Fruit fly (Drosophila melanogaster): Measurements from ENCODE around the gene SclA.

Gene SclA

DNA sequence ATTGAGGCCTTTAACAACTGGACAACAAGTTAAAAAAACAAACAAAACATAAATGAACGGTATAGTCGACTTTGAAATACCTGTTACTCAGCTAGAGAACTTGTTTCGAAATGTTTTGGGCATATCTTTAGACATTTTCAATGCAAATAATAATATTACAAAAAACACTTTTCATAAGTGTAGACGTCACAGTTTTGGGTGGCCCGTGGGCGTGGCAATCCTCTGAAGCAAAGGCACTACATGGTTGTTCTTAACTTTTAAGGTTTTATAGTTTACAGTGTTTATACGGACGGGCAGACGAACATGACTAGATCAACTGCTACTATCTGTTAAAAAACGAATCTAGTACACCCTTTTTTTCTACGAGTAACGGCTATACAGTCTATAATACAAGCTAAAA lies 4.7 kb downstream of the SclA start:
- peak; percentile 66 for TF ChIP-seq pan (optimal IDR thresholded peaks at IDR 0.05)
- TF ChIP-seq EcR (GFP tag; optimal IDR thresholded peaks at IDR 0.05), result no peak

DNA sequence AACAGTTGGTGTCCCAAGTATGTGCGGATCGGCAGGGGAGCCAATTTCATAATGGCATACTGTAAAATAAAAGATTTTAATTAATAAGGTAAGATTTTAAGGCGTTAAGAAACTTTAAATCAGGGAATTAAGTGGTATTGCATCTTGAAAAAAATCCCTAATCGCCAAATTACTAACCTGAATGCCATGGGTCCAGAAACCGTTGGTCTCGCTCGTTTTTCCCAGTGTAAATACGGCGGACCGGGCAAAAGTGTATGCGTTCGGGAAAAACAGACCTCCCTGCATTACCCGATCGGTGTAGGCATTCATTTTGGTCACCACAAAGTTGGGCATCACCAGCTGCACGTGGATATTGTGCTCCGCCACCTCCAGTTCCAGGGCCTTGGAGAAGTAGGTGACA lies 5.6 kb downstream of the SclA start:
- TF ChIP-seq Dll (optimal IDR thresholded peaks at IDR 0.05) (no peak), CG8478 (optimal IDR thresholded peaks at IDR 0.05) (no peak), pan (optimal IDR thresholded peaks at IDR 0.05) (no peak), EcR (GFP tag; optimal IDR thresholded peaks at IDR 0.05) (no peak), usp (GFP tag; optimal IDR thresholded peaks at IDR 0.05) (no peak), psq (optimal IDR thresholded peaks at IDR 0.05) (no peak)

dm6 chr2L:16845179-16845578 lies 7.4 kb downstream of the SclA start:
- TF ChIP-seq CG8478 (optimal IDR thresholded peaks at IDR 0.05) (no peak), pan (optimal IDR thresholded peaks at IDR 0.05) (no peak), EcR (GFP tag; optimal IDR thresholded peaks at IDR 0.05) (no peak), psq (optimal IDR thresholded peaks at IDR 0.05) (no peak), Dll (optimal IDR thresholded peaks at IDR 0.05) (no peak), usp (GFP tag; optimal IDR thresholded peaks at IDR 0.05) (no peak)

- TF ChIP-seq EcR (GFP tag; optimal IDR thresholded peaks at IDR 0.05), result no peak
- TF ChIP-seq psq (optimal IDR thresholded peaks at IDR 0.05), result no peak
- TF ChIP-seq Dll (optimal IDR thresholded peaks at IDR 0.05), result no peak
- TF ChIP-seq pan (optimal IDR thresholded peaks at IDR 0.05), result no peak
- TF ChIP-seq CG8478 (optimal IDR thresholded peaks at IDR 0.05), result no peak
- TF ChIP-seq usp (GFP tag; optimal IDR thresholded peaks at IDR 0.05), result no peak
These were observed 9.1 kb downstream of the SclA start for dm6 chr2L:16846742-16847346.

- TF ChIP-seq psq (optimal IDR thresholded peaks at IDR 0.05), result no peak
- TF ChIP-seq pan (optimal IDR thresholded peaks at IDR 0.05), result no peak
- TF ChIP-seq usp (GFP tag; optimal IDR thresholded peaks at IDR 0.05), result no peak
- TF ChIP-seq Dll (optimal IDR thresholded peaks at IDR 0.05), result no peak
- no peak for TF ChIP-seq CG8478 (optimal IDR thresholded peaks at IDR 0.05)
- no peak for TF ChIP-seq EcR (GFP tag; optimal IDR thresholded peaks at IDR 0.05)
These were observed 10.2 kb downstream of the SclA start for dm6 chr2L:16847948-16848347.

DNA sequence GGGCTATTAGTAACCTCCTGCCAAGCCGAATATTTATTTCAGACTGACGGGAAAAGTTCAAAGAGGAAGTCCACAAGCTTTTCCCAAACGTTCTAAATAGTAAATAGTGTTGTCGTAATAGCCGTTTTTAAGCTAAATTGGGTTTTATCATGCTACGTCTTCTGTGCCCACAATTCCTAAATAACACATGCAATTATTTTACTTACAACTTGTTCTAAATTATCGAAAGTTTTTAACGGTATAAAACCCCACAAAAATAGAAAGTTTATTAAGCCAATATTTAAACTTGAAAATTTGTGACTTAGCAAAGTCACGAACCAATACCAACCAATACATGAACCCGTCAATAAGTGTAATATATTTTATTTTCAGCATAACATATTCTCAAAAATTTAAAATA lies 10.9 kb downstream of the SclA start, which contains the start of gene CG13284:
TSS of gene CG13284 (minus strand) at position 47 of the 400 bp plus-strand sequence.
- TF ChIP-seq Dll (optimal IDR thresholded peaks at IDR 0.05) (no peak), pan (optimal IDR thresholded peaks at IDR 0.05) (no peak), psq (optimal IDR thresholded peaks at IDR 0.05) (no peak), usp (GFP tag; optimal IDR thresholded peaks at IDR 0.05) (no peak), CG8478 (optimal IDR thresholded peaks at IDR 0.05) (no peak), EcR (GFP tag; optimal IDR thresholded peaks at IDR 0.05) (no peak)

- TF ChIP-seq usp (GFP tag; optimal IDR thresholded peaks at IDR 0.05), result no peak
- no peak for TF ChIP-seq Dll (optimal IDR thresholded peaks at IDR 0.05)
- no peak for TF ChIP-seq CG8478 (optimal IDR thresholded peaks at IDR 0.05)
- no peak for TF ChIP-seq EcR (GFP tag; optimal IDR thresholded peaks at IDR 0.05)
- TF ChIP-seq psq (optimal IDR thresholded peaks at IDR 0.05), result no peak
- TF ChIP-seq pan (optimal IDR thresholded peaks at IDR 0.05), result no peak
These were observed 12.7 kb downstream of the SclA start for dm6 chr2L:16850442-16850841.

DNA sequence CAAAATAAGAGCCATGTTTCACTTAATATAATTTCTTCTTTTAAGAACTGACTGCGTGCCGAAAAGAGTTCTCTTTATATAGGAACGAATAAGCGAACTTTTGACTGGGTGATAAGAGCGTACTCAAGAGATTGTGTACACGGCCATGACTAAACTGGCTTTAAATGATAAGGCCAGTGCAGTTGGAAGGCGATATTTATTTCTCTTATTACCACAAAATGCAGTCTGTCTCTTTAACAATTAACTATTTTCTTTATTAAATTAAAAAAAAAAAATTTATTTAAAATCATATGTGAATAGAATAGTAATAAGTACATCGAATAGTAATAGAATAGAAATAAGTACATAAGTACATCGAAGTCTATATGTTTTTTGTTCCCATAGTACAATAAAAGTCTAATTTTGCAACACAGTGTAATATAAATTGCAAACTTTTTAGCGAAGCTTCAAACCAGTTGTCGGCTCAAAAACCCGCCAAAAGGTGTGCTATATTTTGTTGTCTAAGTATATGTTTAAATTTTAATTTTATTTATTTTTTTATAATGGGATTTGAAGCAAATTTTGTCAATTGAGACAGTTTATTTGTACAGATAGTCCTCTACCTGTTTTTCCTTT lies 14.7 kb downstream of the SclA start, which contains the start of gene CG31810:
TSS of gene CG31810 (minus strand) at position 51 of the 615 bp plus-strand sequence.
- no peak for TF ChIP-seq EcR (GFP tag; optimal IDR thresholded peaks at IDR 0.05)
- no peak for TF ChIP-seq Dll (optimal IDR thresholded peaks at IDR 0.05)
- TF ChIP-seq usp (GFP tag; optimal IDR thresholded peaks at IDR 0.05), result no peak
- TF ChIP-seq psq (optimal IDR thresholded peaks at IDR 0.05), result no peak
- no peak for TF ChIP-seq pan (optimal IDR thresholded peaks at IDR 0.05)
- no peak for TF ChIP-seq CG8478 (optimal IDR thresholded peaks at IDR 0.05)

dm6 chr2L:16857131-16857530 lies 19.4 kb downstream of the SclA start:
- TF ChIP-seq CG8478 (optimal IDR thresholded peaks at IDR 0.05), result no peak
- no peak for TF ChIP-seq pan (optimal IDR thresholded peaks at IDR 0.05)
- no peak for TF ChIP-seq psq (optimal IDR thresholded peaks at IDR 0.05)
- TF ChIP-seq Dll (optimal IDR thresholded peaks at IDR 0.05), result no peak
- TF ChIP-seq EcR (GFP tag; optimal IDR thresholded peaks at IDR 0.05), result no peak
- no peak for TF ChIP-seq usp (GFP tag; optimal IDR thresholded peaks at IDR 0.05)

DNA sequence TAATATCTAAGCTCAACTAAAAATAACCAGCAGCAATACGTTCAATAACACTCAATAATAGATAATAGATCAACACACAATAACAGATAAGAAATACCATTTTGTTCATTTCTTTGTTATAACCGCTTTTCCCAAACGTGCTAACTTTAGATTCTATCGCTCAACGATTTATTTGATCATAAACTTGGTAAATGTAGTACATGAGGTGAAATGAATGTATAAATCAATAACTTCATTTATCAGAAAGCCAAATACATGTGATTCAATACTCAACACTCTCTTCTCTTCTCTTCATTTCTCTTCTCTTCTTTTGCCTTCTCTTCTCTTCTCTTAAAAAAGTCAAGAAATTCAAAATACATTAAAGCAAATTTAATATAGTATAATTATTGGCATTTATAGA lies 19.9 kb downstream of the SclA start:
- TF ChIP-seq CG8478 (optimal IDR thresholded peaks at IDR 0.05) (no peak), usp (GFP tag; optimal IDR thresholded peaks at IDR 0.05) (no peak), psq (optimal IDR thresholded peaks at IDR 0.05) (no peak), Dll (optimal IDR thresholded peaks at IDR 0.05) (no peak), EcR (GFP tag; optimal IDR thresholded peaks at IDR 0.05) (no peak), pan (optimal IDR thresholded peaks at IDR 0.05) (no peak)

dm6 chr2L:16858466-16859007 lies 20.8 kb downstream of the SclA start, which contains the start of gene CG31809:
CG31809 (minus strand) TSS chr2L:16858714.
- TF ChIP-seq pan (optimal IDR thresholded peaks at IDR 0.05) (peak; percentile 40), EcR (GFP tag; optimal IDR thresholded peaks at IDR 0.05) (no peak)

dm6 chr2L:16859103-16859502 lies 21.3 kb downstream of the SclA start:
- TF ChIP-seq EcR (GFP tag; optimal IDR thresholded peaks at IDR 0.05) (no peak), usp (GFP tag; optimal IDR thresholded peaks at IDR 0.05) (no peak), pan (optimal IDR thresholded peaks at IDR 0.05) (peak; percentile 57)
